Fruit fly (Drosophila melanogaster) whole organism, embryonic: ENCODE data around the gene CG14667.
A peak's percentile ranks its signal among the peaks of the same experiment; 100 is the strongest.

Source experiments
- ATbp ChIP-seq: fragments of 200-800 bp; sonication (Bioruptor generic); optimal IDR thresholded peaks from 2 replicates; lab custom pipeline; 2017; ENCODE audit warnings: missing biosample characterization, mild to moderate bottlenecking, missing genetic modification characterization, missing genetic modification reagents
- Atf6 ChIP-seq: fragments of 200-800 bp; sonication (Bioruptor generic); IDR thresholded peaks from 2 replicates; pipeline ENCODE4 v1.3.6; 2022; ENCODE audit warnings: missing biosample characterization, missing genetic modification characterization
- CG10431 ChIP-seq: fragments of 200-800 bp; sonication (Bioruptor generic); optimal IDR thresholded peaks from 3 replicates; lab custom pipeline; 2018; ENCODE audit warnings: missing biosample characterization, mild to moderate bottlenecking, missing genetic modification characterization
- CG11247 ChIP-seq: fragments of 200-800 bp; sonication (Bioruptor generic); IDR thresholded peaks from 2 replicates; pipeline ENCODE4 v1.3.6; 2022; ENCODE audit warnings: missing biosample characterization, missing genetic modification characterization
- CG11695 ChIP-seq: fragments of 200-800 bp; sonication (Bioruptor generic); IDR thresholded peaks from 3 replicates; pipeline ENCODE4 v1.3.6; 2022; ENCODE audit warnings: missing biosample characterization, missing genetic modification characterization
- CG11696 ChIP-seq: fragments of 200-800 bp; sonication (Bioruptor generic); IDR thresholded peaks from 2 replicates; pipeline ENCODE4 v1.3.6; 2022; ENCODE audit warnings: missing biosample characterization, missing genetic modification characterization
- CG12104 ChIP-seq: fragments of 200-800 bp; sonication (Bioruptor generic); optimal IDR thresholded peaks from 3 replicates; lab custom pipeline; 2016; ENCODE audit warnings: missing biosample characterization, missing genetic modification characterization
- CG14441 ChIP-seq: fragments of 200-800 bp; sonication (Bioruptor generic); IDR thresholded peaks from 2 replicates; pipeline ENCODE4 v1.3.6; 2022; ENCODE audit warnings: missing biosample characterization, missing genetic modification characterization
- CG1529 ChIP-seq: fragments of 200-800 bp; sonication (Bioruptor generic); optimal IDR thresholded peaks from 3 replicates; lab custom pipeline; 2018; ENCODE audit warnings: missing biosample characterization, missing genetic modification characterization
- CG17385 ChIP-seq: fragments of 200-800 bp; sonication (Bioruptor generic); optimal IDR thresholded peaks from 3 replicates; lab custom pipeline; 2018; ENCODE audit warnings: missing biosample characterization, mild to moderate bottlenecking, missing genetic modification characterization
- CG17568 ChIP-seq: fragments of 200-800 bp; sonication (Bioruptor generic); optimal IDR thresholded peaks from 2 replicates; lab custom pipeline; 2018; ENCODE audit warnings: missing biosample characterization, mild to moderate bottlenecking, missing genetic modification characterization, moderate library complexity
- CG18262 ChIP-seq: fragments of 200-800 bp; optimal IDR thresholded peaks from 3 replicates; lab custom pipeline; 2019; ENCODE audit warnings: missing biosample characterization, mild to moderate bottlenecking, missing genetic modification characterization, moderate library complexity
- CG32767 ChIP-seq: fragments of 200-800 bp; sonication (Bioruptor generic); IDR thresholded peaks from 2 replicates; pipeline ENCODE4 v1.3.6; 2022; ENCODE audit warnings: missing biosample characterization, missing genetic modification characterization
- CG34224 ChIP-seq: fragments of 200-800 bp; sonication (Bioruptor generic); IDR thresholded peaks from 3 replicates; pipeline ENCODE4 v1.3.6; 2022; ENCODE audit warnings: missing biosample characterization, missing genetic modification characterization; ENCODE audit not compliant: partially characterized antibody
- CG3726 ChIP-seq: fragments of 200-800 bp; sonication (Bioruptor generic); IDR thresholded peaks from 3 replicates; pipeline ENCODE4, ENCODE4 v1.3.6; 2022; ENCODE audit warnings: missing biosample characterization, missing genetic modification characterization
- CG4328 ChIP-seq: fragments of 200-800 bp; sonication (Bioruptor generic); optimal IDR thresholded peaks from 3 replicates; lab custom pipeline; 2017; ENCODE audit warnings: missing biosample characterization, missing genetic modification reagents, missing genetic modification characterization
- CG4820 ChIP-seq: fragments of 200-800 bp; sonication (Bioruptor generic); optimal IDR thresholded peaks from 3 replicates; lab custom pipeline; 2016; ENCODE audit warnings: missing biosample characterization, missing genetic modification characterization
- CG5180 ChIP-seq: fragments of 200-800 bp; sonication (Bioruptor generic); optimal IDR thresholded peaks from 3 replicates; lab custom pipeline; 2017; ENCODE audit warnings: missing biosample characterization, missing genetic modification characterization, mild to moderate bottlenecking, moderate library complexity, missing genetic modification reagents
- CG6813 ChIP-seq: fragments of 200-800 bp; sonication (Bioruptor generic); optimal IDR thresholded peaks from 2 replicates; lab custom pipeline; 2017; ENCODE audit warnings: missing biosample characterization, missing genetic modification characterization, mild to moderate bottlenecking, moderate library complexity, missing genetic modification reagents
- CG8765 ChIP-seq: fragments of 200-800 bp; sonication (Bioruptor generic); IDR thresholded peaks from 2 replicates; pipeline ENCODE4 v1.3.6; 2022; ENCODE audit warnings: missing biosample characterization, missing genetic modification characterization
- D ChIP-seq, 2 experiments: fragments of 200-800 bp in 1 of 2; fragments of >200 bp in 1 of 2; sonication (Bioruptor generic) in 1 of 2; optimal IDR thresholded peaks; 2 replicates in 1 of 2; 3 replicates in 1 of 2; lab custom pipeline; 2017; ENCODE audit warnings: mild to moderate bottlenecking in 1 of 2, missing biosample characterization in 1 of 2, missing genetic modification characterization in 1 of 2, missing genetic modification reagents in 1 of 2
- Dfd ChIP-seq, 2 experiments: fragments of >200 bp; optimal IDR thresholded peaks; 2 replicates each; lab custom pipeline; 2017; ENCODE audit warnings: missing biosample characterization in 2 of 2, missing genetic modification characterization in 2 of 2
- Dip2 ChIP-seq: fragments of 200-800 bp; sonication (Bioruptor generic); IDR thresholded peaks from 2 replicates; pipeline ENCODE4 v1.3.6; 2022; ENCODE audit warnings: missing biosample characterization, missing genetic modification characterization
- Doc3 ChIP-seq: fragments of 200-800 bp; sonication (Bioruptor generic); IDR thresholded peaks from 3 replicates; pipeline ENCODE4 v1.3.6; 2022; ENCODE audit warnings: missing biosample characterization, missing genetic modification characterization; ENCODE audit not compliant: partially characterized antibody
- Dp ChIP-seq: fragments of 200-800 bp; sonication (Bioruptor generic); optimal IDR thresholded peaks from 2 replicates; lab custom pipeline; 2018; ENCODE audit warnings: missing biosample characterization, mild to moderate bottlenecking, missing genetic modification characterization, moderate library complexity
- E2f2 ChIP-seq: fragments of 200-800 bp; sonication (Bioruptor generic); IDR thresholded peaks from 2 replicates; pipeline ENCODE4 v1.3.6; 2022; ENCODE audit warnings: missing biosample characterization, missing genetic modification characterization
- Fer2 ChIP-seq: fragments of 200-800 bp; sonication (Bioruptor generic); optimal IDR thresholded peaks from 2 replicates; lab custom pipeline; 2018; ENCODE audit warnings: missing biosample characterization, mild to moderate bottlenecking, missing genetic modification characterization, moderate library complexity
- Hmx ChIP-seq: fragments of 200-800 bp; sonication (Bioruptor generic); optimal IDR thresholded peaks from 2 replicates; lab custom pipeline; 2016; ENCODE audit warnings: missing biosample characterization, missing genetic modification characterization
- MTF-1 ChIP-seq: fragments of 200-800 bp; sonication (Bioruptor generic); optimal IDR thresholded peaks from 2 replicates; lab custom pipeline; 2018; ENCODE audit warnings: missing biosample characterization, mild to moderate bottlenecking, missing genetic modification characterization, borderline replicate concordance
- Med ChIP-seq: fragments of 200-800 bp; sonication (Bioruptor generic); peaks from one replicate; lab custom pipeline; 2016; ENCODE audit warnings: missing biosample characterization, missing genetic modification characterization, mild to moderate bottlenecking, inconsistent platforms, moderate library complexity
- Meics ChIP-seq: fragments of 200-800 bp; sonication (Bioruptor generic); optimal IDR thresholded peaks from 2 replicates; lab custom pipeline; 2017; ENCODE audit warnings: missing biosample characterization, mild to moderate bottlenecking, missing genetic modification characterization
- NK7.1 ChIP-seq: fragments of 200-800 bp; sonication (Bioruptor generic); optimal IDR thresholded peaks from 3 replicates; lab custom pipeline; 2016; ENCODE audit warnings: missing biosample characterization, missing genetic modification characterization
- Neu2 ChIP-seq: fragments of 200-800 bp; sonication (Bioruptor generic); optimal IDR thresholded peaks from 3 replicates; lab custom pipeline; 2016; ENCODE audit warnings: missing biosample characterization, missing genetic modification characterization, borderline replicate concordance
- Nf-YB ChIP-seq: fragments of 200-800 bp; sonication (Bioruptor generic); optimal IDR thresholded peaks from 3 replicates; lab custom pipeline; 2019; ENCODE audit warnings: missing biosample characterization, mild to moderate bottlenecking, missing genetic modification characterization, moderate library complexity
- Poxn ChIP-seq: fragments of 200-800 bp; sonication (Bioruptor generic); IDR thresholded peaks from 2 replicates; pipeline ENCODE4 v1.3.6; 2022; ENCODE audit warnings: missing biosample characterization, missing genetic modification characterization
- Ravus ChIP-seq: fragments of 200-800 bp; sonication (Bioruptor generic); IDR thresholded peaks from 2 replicates; pipeline ENCODE4 v1.3.6; 2022; ENCODE audit warnings: missing biosample characterization, missing genetic modification characterization
- TFAM ChIP-seq: fragments of 200-800 bp; sonication (Bioruptor generic); optimal IDR thresholded peaks from 2 replicates; lab custom pipeline; 2017; ENCODE audit warnings: missing biosample characterization, missing genetic modification characterization, inconsistent platforms
- bab2 ChIP-seq: fragments of 200-800 bp; sonication (Bioruptor generic); optimal IDR thresholded peaks from 2 replicates; lab custom pipeline; 2016; ENCODE audit warnings: missing biosample characterization, missing genetic modification characterization
- bigmax ChIP-seq: fragments of 200-800 bp; sonication (Bioruptor generic); optimal IDR thresholded peaks from 2 replicates; lab custom pipeline; 2018; ENCODE audit warnings: missing biosample characterization, mild to moderate bottlenecking, missing genetic modification characterization
- cato ChIP-seq: fragments of 200-800 bp; sonication (Bioruptor generic); optimal IDR thresholded peaks from 2 replicates; lab custom pipeline; 2016; ENCODE audit warnings: missing biosample characterization, missing genetic modification characterization, borderline replicate concordance
- crp ChIP-seq, 2 experiments: fragments of 200-800 bp; sonication (Bioruptor generic); optimal IDR thresholded peaks; 2 replicates in 1 of 2; 3 replicates in 1 of 2; lab custom pipeline; 2017; ENCODE audit warnings: missing biosample characterization in 2 of 2, missing genetic modification characterization in 2 of 2, mild to moderate bottlenecking in 1 of 2, moderate library complexity in 1 of 2
- dimm ChIP-seq: fragments of 200-800 bp; sonication (Bioruptor generic); IDR thresholded peaks from 2 replicates; pipeline ENCODE4 v1.3.6; 2022; ENCODE audit warnings: missing biosample characterization, missing genetic modification characterization
- emc ChIP-seq: fragments of 200-800 bp; sonication (Bioruptor generic); optimal IDR thresholded peaks from 2 replicates; lab custom pipeline; 2016; ENCODE audit warnings: missing biosample characterization, missing genetic modification characterization
- exex ChIP-seq: fragments of 200-800 bp; sonication (Bioruptor generic); optimal IDR thresholded peaks from 4 replicates; lab custom pipeline; 2018; ENCODE audit warnings: missing biosample characterization, mild to moderate bottlenecking, missing genetic modification characterization, moderate library complexity
- luna ChIP-seq: fragments of 200-800 bp; sonication (Bioruptor generic); optimal IDR thresholded peaks from 2 replicates; lab custom pipeline; 2016; ENCODE audit warnings: missing biosample characterization, missing genetic modification characterization
- maf-S ChIP-seq: fragments of 200-800 bp; sonication (Bioruptor generic); optimal IDR thresholded peaks from 2 replicates; lab custom pipeline; 2016; ENCODE audit warnings: missing biosample characterization, missing genetic modification characterization
- nau ChIP-seq: fragments of 200-800 bp; sonication (Bioruptor generic); optimal IDR thresholded peaks from 3 replicates; lab custom pipeline; 2017; ENCODE audit warnings: missing biosample characterization, mild to moderate bottlenecking, missing genetic modification characterization, missing genetic modification reagents
- tll ChIP-seq, 2 experiments: fragments of 200-800 bp in 1 of 2; fragments of >200 bp in 1 of 2; sonication (Bioruptor generic) in 1 of 2; optimal IDR thresholded peaks; 2 replicates each; lab custom pipeline; 2017 to 2019; ENCODE audit warnings: missing biosample characterization in 2 of 2, missing genetic modification characterization in 2 of 2, mild to moderate bottlenecking in 1 of 2, moderate library complexity in 1 of 2
- twi ChIP-seq: fragments of 200-800 bp; optimal IDR thresholded peaks from 2 replicates; lab custom pipeline; 2019; ENCODE audit warnings: missing biosample characterization, mild to moderate bottlenecking, missing genetic modification characterization, moderate library complexity
- zen ChIP-seq: fragments of 200-800 bp; sonication (Bioruptor generic); optimal IDR thresholded peaks from 3 replicates; lab custom pipeline; 2018; ENCODE audit warnings: missing biosample characterization, mild to moderate bottlenecking, missing genetic modification characterization, moderate library complexity

CG14667 gene

DNA sequence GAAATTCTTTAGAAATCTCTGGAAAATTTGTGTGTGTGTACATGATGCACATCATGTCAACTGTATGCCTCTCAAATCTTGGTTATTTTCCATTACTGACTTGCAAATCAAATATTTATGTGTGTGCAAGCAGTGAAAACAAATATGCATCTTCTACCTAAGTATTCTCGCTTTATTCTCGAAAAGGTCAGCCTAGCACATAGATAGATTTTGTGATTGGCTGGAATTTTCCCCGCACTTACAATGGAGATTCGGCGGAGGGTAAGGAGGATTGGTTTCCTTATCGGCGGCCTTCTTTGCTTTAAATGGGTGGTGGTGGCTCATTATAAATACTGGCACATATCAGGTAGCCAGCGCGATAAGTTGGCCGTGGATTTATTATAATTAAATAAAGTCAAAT lies 46.9 kb upstream of the CG14667 start (continued):
- TF ChIP-seq Poxn (GFP tag; lab: Robert Waterston, UW): no peak
- peak; percentile 53 for TF ChIP-seq zen (tag; lab: Kevin White, UChicago)
- peak; percentile 23 for TF ChIP-seq CG6813 (GFP tag; lab: Kevin White, UChicago)
- no peak for TF ChIP-seq bigmax (GFP tag; lab: Kevin White, UChicago)
- no peak for TF ChIP-seq CG8765 (GFP tag; lab: Robert Waterston, UW)
- TF ChIP-seq Neu2 (GFP tag; lab: Kevin White, UChicago): no peak
- no peak for TF ChIP-seq CG5180 (GFP tag; lab: Kevin White, UChicago)
- no peak for TF ChIP-seq maf-S (GFP tag; lab: Kevin White, UChicago)
- peak; percentile 10 for TF ChIP-seq CG1529 (GFP tag; lab: Kevin White, UChicago)
- no peak for TF ChIP-seq CG32767
- TF ChIP-seq twi (tag; lab: Kevin White, UChicago): peak; percentile 53
- TF ChIP-seq Atf6 (GFP tag; lab: Robert Waterston, UW): no peak
- no peak for TF ChIP-seq CG4328 (GFP tag; lab: Kevin White, UChicago)
- no peak for TF ChIP-seq TFAM
- TF ChIP-seq CG34224 (GFP tag; lab: Robert Waterston, UW): no peak
- TF ChIP-seq tll (GFP tag; optimal IDR thresholded peaks at IDR 0.05; lab: Kevin White, UChicago): peak in 1 of 2 experiments; percentile 94
- no peak for TF ChIP-seq cato (GFP tag; lab: Kevin White, UChicago)
- TF ChIP-seq Dip2: no peak
- peak; percentile 42 for TF ChIP-seq exex (tag; lab: Kevin White, UChicago)
- TF ChIP-seq CG11695 (GFP tag; lab: Robert Waterston, UW): no peak
- TF ChIP-seq Fer2 (tag; lab: Kevin White, UChicago): no peak
- TF ChIP-seq dimm (GFP tag; lab: Robert Waterston, UW): no peak
- no peak for TF ChIP-seq CG12104 (GFP tag; lab: Kevin White, UChicago)
- TF ChIP-seq MTF-1 (GFP tag; lab: Kevin White, UChicago): no peak
- TF ChIP-seq CG18262: peak; percentile 20
- no peak for TF ChIP-seq emc (GFP tag; lab: Kevin White, UChicago)
- TF ChIP-seq Med (GFP tag; lab: Kevin White, UChicago): peak; percentile 52
- TF ChIP-seq CG10431 (GFP tag; lab: Kevin White, UChicago): no peak
- no peak for TF ChIP-seq nau (GFP tag; lab: Kevin White, UChicago)
- TF ChIP-seq D (optimal IDR thresholded peaks at IDR 0.05; lab: Kevin White, UChicago): no peak
- peak; percentile 20 for TF ChIP-seq D (GFP tag; optimal IDR thresholded peaks at IDR 0.05; lab: Kevin White, UChicago)
- peak; percentile 37 for TF ChIP-seq ATbp (GFP tag; lab: Kevin White, UChicago)
- no peak for TF ChIP-seq NK7.1
- no peak for TF ChIP-seq Doc3 (GFP tag; lab: Robert Waterston, UW)
- TF ChIP-seq luna (GFP tag; lab: Kevin White, UChicago): no peak
- no peak for TF ChIP-seq Dp
- peak; percentile 8 for TF ChIP-seq CG4820
- no peak for TF ChIP-seq CG17385 (GFP tag; lab: Kevin White, UChicago)
- no peak for TF ChIP-seq CG14441 (GFP tag; lab: Robert Waterston, UW)
- no peak for TF ChIP-seq CG3726 (GFP tag; lab: Robert Waterston, UW)
- TF ChIP-seq Dfd (GFP tag; optimal IDR thresholded peaks at IDR 0.05; lab: Kevin White, UChicago): no peak
- TF ChIP-seq CG17568 (GFP tag; lab: Kevin White, UChicago): peak; percentile 4
- TF ChIP-seq bab2 (GFP tag; lab: Kevin White, UChicago): no peak
- no peak for TF ChIP-seq crp (GFP tag; optimal IDR thresholded peaks at IDR 0.05; lab: Kevin White, UChicago)
- TF ChIP-seq CG11696 (GFP tag; lab: Robert Waterston, UW): no peak
- TF ChIP-seq Ravus (GFP tag; lab: Robert Waterston, UW): no peak
- no peak for TF ChIP-seq CG11247
- TF ChIP-seq E2f2 (GFP tag; lab: Robert Waterston, UW): no peak
- TF ChIP-seq Nf-YB: peak; percentile 55
- no peak for TF ChIP-seq Meics (GFP tag; lab: Kevin White, UChicago)
- TF ChIP-seq Hmx (GFP tag; lab: Kevin White, UChicago): no peak
